Worm (Caenorhabditis elegans) whole organism, late embryonic: ENCODE data around the gene Y46G5A.7.

Experiments used
- Y22D7AL.16 ChIP-seq: sonication (generic microtip); optimal IDR thresholded peaks from 2 replicates; lab custom pipeline; 2016; ENCODE audit warnings: missing genetic modification characterization, missing compliant biosample characterization
- ama-1 ChIP-seq: fragments of 150-350 bp; optimal IDR thresholded peaks from 2 replicates; lab custom pipeline; 2014
- ceh-14 ChIP-seq: sonication (generic microtip); optimal IDR thresholded peaks from 2 replicates; lab custom pipeline; 2016; ENCODE audit warnings: missing genotype, missing genetic modification characterization, missing compliant biosample characterization
- ceh-31 ChIP-seq: sonication (generic microtip); optimal IDR thresholded peaks from 2 replicates; lab custom pipeline; 2016; ENCODE audit warnings: missing genetic modification characterization, missing compliant biosample characterization
- dmd-4 ChIP-seq: sonication (generic microtip); optimal IDR thresholded peaks from 2 replicates; lab custom pipeline; 2016; ENCODE audit warnings: borderline replicate concordance, missing genetic modification characterization, missing compliant biosample characterization
- hlh-30 ChIP-seq: sonication (generic microtip); optimal IDR thresholded peaks from 2 replicates; lab custom pipeline; 2017; ENCODE audit warnings: antibody characterized with exemption, missing genetic modification characterization, missing compliant biosample characterization; ENCODE audit not compliant: insufficient read depth
- lin-11 ChIP-seq: fragments of 200-800 bp; sonication (Bioruptor generic); optimal IDR thresholded peaks from 2 replicates; lab custom pipeline; 2018; ENCODE audit warnings: mild to moderate bottlenecking, missing genetic modification characterization, missing compliant biosample characterization
- nhr-11 ChIP-seq: fragments of 150-350 bp; optimal IDR thresholded peaks from 2 replicates; lab custom pipeline; 2014; ENCODE audit warnings: missing biosample characterization, missing genetic modification characterization
- pros-1 ChIP-seq: fragments of 150-350 bp; optimal IDR thresholded peaks from 2 replicates; lab custom pipeline; 2014; ENCODE audit warnings: missing biosample characterization, missing genetic modification reagents, missing genetic modification characterization
- rnt-1 ChIP-seq: sonication (generic microtip); optimal IDR thresholded peaks from 2 replicates; lab custom pipeline; 2016; ENCODE audit warnings: missing genetic modification characterization, missing compliant biosample characterization
- sdc-2 ChIP-seq: sonication (generic microtip); optimal IDR thresholded peaks from 2 replicates; lab custom pipeline; 2016; ENCODE audit warnings: missing genotype, missing genetic modification characterization, missing compliant biosample characterization
- tbx-2 ChIP-seq: sonication (generic microtip); optimal IDR thresholded peaks from 2 replicates; lab custom pipeline; 2016; ENCODE audit warnings: missing genetic modification characterization, missing compliant biosample characterization
- unc-42 ChIP-seq: sonication (generic microtip); optimal IDR thresholded peaks from 2 replicates; lab custom pipeline; 2016; ENCODE audit warnings: missing genotype, missing genetic modification characterization, missing compliant biosample characterization

ce11 chrII:12774402-12774801 lies 18.3 kb upstream of the Y46G5A.7 start, which contains the start of gene Y46G5A.14:
- no peak for TF ChIP-seq unc-42
- no peak for TF ChIP-seq tbx-2 (tag; lab: Kevin White, UChicago)
- TF ChIP-seq ceh-31 (tag; lab: Kevin White, UChicago) = no peak
- no peak for TF ChIP-seq pros-1 (tag; lab: Kevin White, UChicago)
- no peak for TF ChIP-seq ceh-14 (tag; lab: Kevin White, UChicago)
- TF ChIP-seq nhr-11 (tag; lab: Kevin White, UChicago) = no peak
- TF ChIP-seq lin-11 (tag; lab: Kevin White, UChicago) = no peak
- no peak for TF ChIP-seq ama-1 (lab: Kevin White, UChicago)
- TF ChIP-seq hlh-30 = no peak
- TF ChIP-seq dmd-4 (tag; lab: Kevin White, UChicago) = no peak
- no peak for TF ChIP-seq Y22D7AL.16 (tag; lab: Kevin White, UChicago)
- no peak for TF ChIP-seq rnt-1 (tag; lab: Kevin White, UChicago)
- TF ChIP-seq sdc-2 (tag; lab: Kevin White, UChicago) = no peak
